Worm (Caenorhabditis elegans) whole organism, early embryonic: Measurements from ENCODE around the gene F12F6.7.

Experiments used
- ama-1 ChIP-seq: fragments of 150-350 bp; optimal IDR thresholded peaks from 2 replicates; lab custom pipeline; 2014
- ceh-13 ChIP-seq: fragments of 200-800 bp; sonication (Bioruptor generic); optimal IDR thresholded peaks from 2 replicates; lab custom pipeline; 2018; ENCODE audit warnings: mild to moderate bottlenecking, missing genetic modification characterization, missing compliant biosample characterization
- tbx-11 ChIP-seq: fragments of 200-800 bp; sonication (Bioruptor generic); IDR thresholded peaks from 2 replicates; pipeline ENCODE4 v1.3.6; 2022; ENCODE audit warnings: missing genetic modification characterization, missing compliant biosample characterization

ce11 chrIV:11593415-11594190 lies 32.0 kb upstream of the F12F6.7 start, which contains the start of gene F40F11.3:
- TF ChIP-seq tbx-11 (GFP tag; lab: Robert Waterston, UW), result 0 out of 2 replicates have a peak, but pooled peaks have one; percentile 14
- no peak for TF ChIP-seq ceh-13 (GFP tag; lab: Kevin White, UChicago)
- no peak for TF ChIP-seq ama-1 (lab: Kevin White, UChicago)
